Worm (Caenorhabditis elegans) whole organism, L2 larva: ENCODE results near the gene Y62F5A.9.
A peak's percentile ranks its signal among the peaks of the same experiment; 100 is the strongest.

Source experiments
- C34F6.9 ChIP-seq: fragments of 150-350 bp; optimal IDR thresholded peaks from 2 replicates; lab custom pipeline; 2014; ENCODE audit warnings: missing biosample characterization, missing genetic modification characterization
- R02D3.7 ChIP-seq: fragments of 150-350 bp; optimal IDR thresholded peaks from 2 replicates; lab custom pipeline; 2014; ENCODE audit warnings: missing biosample characterization, missing genetic modification characterization
- ZK546.5 ChIP-seq: sonication (generic microtip); optimal IDR thresholded peaks from 2 replicates; lab custom pipeline; 2017; ENCODE audit warnings: missing biosample characterization, missing genetic modification characterization
- alr-1 ChIP-seq: fragments of 150-350 bp; optimal IDR thresholded peaks from 2 replicates; lab custom pipeline; 2014; ENCODE audit warnings: missing biosample characterization, missing genetic modification characterization
- blmp-1 ChIP-seq: sonication (generic microtip); optimal IDR thresholded peaks from 2 replicates; lab custom pipeline; 2017; ENCODE audit warnings: missing genetic modification characterization, mild to moderate bottlenecking, missing compliant biosample characterization, antibody characterized with exemption, moderate library complexity; ENCODE audit not compliant: insufficient read depth
- ceh-16 ChIP-seq: fragments of 150-350 bp; optimal IDR thresholded peaks from 2 replicates; lab custom pipeline; 2014; ENCODE audit warnings: missing biosample characterization, missing genetic modification characterization
- ceh-82 ChIP-seq: fragments of 150-350 bp; optimal IDR thresholded peaks from 2 replicates; lab custom pipeline; 2014; ENCODE audit warnings: missing biosample characterization, missing genetic modification characterization
- crh-2 ChIP-seq: sonication (generic microtip); optimal IDR thresholded peaks from 2 replicates; lab custom pipeline; 2017; ENCODE audit warnings: missing biosample characterization, missing genetic modification characterization
- dmd-4 ChIP-seq: sonication (generic microtip); optimal IDR thresholded peaks from 2 replicates; lab custom pipeline; 2017; ENCODE audit warnings: missing biosample characterization, missing genetic modification characterization
- egl-27 ChIP-seq: sonication (generic microtip); optimal IDR thresholded peaks from 3 replicates; lab custom pipeline; 2017; ENCODE audit warnings: missing biosample characterization, missing genetic modification reagents, missing genetic modification characterization
- fos-1 ChIP-seq: fragments of 150-350 bp; optimal IDR thresholded peaks from 2 replicates; lab custom pipeline; 2014; ENCODE audit warnings: missing biosample characterization, missing genetic modification characterization
- gmeb-1 ChIP-seq: fragments of 150-350 bp; optimal IDR thresholded peaks from 2 replicates; lab custom pipeline; 2014; ENCODE audit warnings: missing biosample characterization, missing genetic modification characterization
- lin-13 ChIP-seq: fragments of 150-350 bp; optimal IDR thresholded peaks from 2 replicates; lab custom pipeline; 2014; ENCODE audit warnings: missing biosample characterization, missing genetic modification reagents, missing genetic modification characterization
- lin-39 ChIP-seq: fragments of 150-350 bp; optimal IDR thresholded peaks from 2 replicates; lab custom pipeline; 2014; ENCODE audit warnings: missing biosample characterization, missing genetic modification reagents, missing genetic modification characterization
- lsy-2 ChIP-seq, 2 experiments: fragments of 150-350 bp in 1 of 2; sonication (generic microtip) in 1 of 2; optimal IDR thresholded peaks; 2 replicates each; lab custom pipeline; 2014 to 2017; ENCODE audit warnings: missing biosample characterization in 2 of 2, missing genetic modification characterization in 2 of 2
- mab-5 ChIP-seq: fragments of 150-350 bp; optimal IDR thresholded peaks from 2 replicates; lab custom pipeline; 2014; ENCODE audit warnings: missing biosample characterization, missing genetic modification characterization
- mbf-1 ChIP-seq: sonication (generic microtip); optimal IDR thresholded peaks from 2 replicates; lab custom pipeline; 2017; ENCODE audit warnings: missing biosample characterization, missing genetic modification characterization
- nhr-12 ChIP-seq: fragments of 150-350 bp; optimal IDR thresholded peaks from 2 replicates; lab custom pipeline; 2014; ENCODE audit warnings: missing biosample characterization, missing genetic modification characterization
- nhr-21 ChIP-seq: fragments of 150-350 bp; optimal IDR thresholded peaks from 2 replicates; lab custom pipeline; 2014; ENCODE audit warnings: missing biosample characterization, missing genetic modification characterization
- nhr-23 ChIP-seq: fragments of 150-350 bp; optimal IDR thresholded peaks from 2 replicates; lab custom pipeline; 2014; ENCODE audit warnings: missing biosample characterization, missing genetic modification reagents, missing genetic modification characterization
- nhr-237 ChIP-seq: fragments of 150-350 bp; optimal IDR thresholded peaks from 2 replicates; lab custom pipeline; 2014; ENCODE audit warnings: missing biosample characterization, missing genetic modification characterization
- nhr-25 ChIP-seq: fragments of 150-350 bp; sonication (generic microtip); optimal IDR thresholded peaks from 3 replicates; lab custom pipeline; 2014; ENCODE audit warnings: missing biosample characterization, missing genetic modification characterization
- peb-1 ChIP-seq: fragments of 150-350 bp; optimal IDR thresholded peaks from 2 replicates; lab custom pipeline; 2014; ENCODE audit warnings: missing biosample characterization, missing genetic modification characterization
- skn-1 ChIP-seq: sonication (generic microtip); optimal IDR thresholded peaks from 2 replicates; lab custom pipeline; 2017; ENCODE audit warnings: missing biosample characterization, missing genetic modification characterization
- sma-3 ChIP-seq: sonication (generic microtip); optimal IDR thresholded peaks from 2 replicates; lab custom pipeline; 2016; ENCODE audit warnings: missing genetic modification reagents, missing genetic modification characterization, missing compliant biosample characterization
- sma-9 ChIP-seq, 2 experiments: fragments of 150-350 bp in 1 of 2; sonication (generic microtip) in 1 of 2; optimal IDR thresholded peaks; 2 replicates each; lab custom pipeline; 2014 to 2016; ENCODE audit warnings: missing genetic modification characterization in 2 of 2, mild to moderate bottlenecking in 1 of 2, missing biosample characterization in 1 of 2, missing compliant biosample characterization in 1 of 2, missing genetic modification reagents in 1 of 2, moderate library complexity in 1 of 2
- snpc-4 ChIP-seq: fragments of 150-350 bp; optimal IDR thresholded peaks from 2 replicates; lab custom pipeline; 2014; ENCODE audit warnings: missing biosample characterization, missing genetic modification characterization
- unc-39 ChIP-seq: fragments of 150-350 bp; optimal IDR thresholded peaks from 2 replicates; lab custom pipeline; 2014; ENCODE audit warnings: missing biosample characterization, missing genetic modification characterization
- ztf-1 ChIP-seq: fragments of 200-800 bp; sonication (Bioruptor generic); conservative IDR thresholded peaks from 2 replicates; pipeline ENCODE4 v1.3.6; 2022; ENCODE audit warnings: missing genetic modification characterization, missing compliant biosample characterization
- ztf-11 ChIP-seq: sonication (generic microtip); optimal IDR thresholded peaks from 2 replicates; lab custom pipeline; 2017; ENCODE audit warnings: missing biosample characterization, missing genetic modification characterization
- ztf-4 ChIP-seq: fragments of 150-350 bp; optimal IDR thresholded peaks from 2 replicates; lab custom pipeline; 2014; ENCODE audit warnings: missing biosample characterization, missing genetic modification characterization

Gene Y62F5A.9

DNA sequence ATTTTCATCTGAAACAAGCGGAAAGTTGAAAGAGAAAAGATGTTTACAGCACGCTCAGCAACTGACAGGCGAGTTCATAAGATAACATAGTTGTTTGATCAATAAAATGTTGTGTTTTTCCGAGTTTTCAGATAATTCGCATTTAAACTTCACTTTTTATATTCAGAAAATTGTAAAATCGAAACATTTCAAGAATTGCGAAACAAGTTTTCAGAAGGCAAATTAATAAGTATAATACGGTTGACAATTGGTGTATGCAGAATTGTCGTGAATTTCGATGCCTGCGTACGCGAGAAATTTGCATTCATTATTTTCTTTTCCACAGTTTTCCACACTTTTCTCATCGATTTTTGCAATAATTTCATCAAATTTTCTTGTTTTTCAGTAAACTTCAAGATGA lies 43.3 kb downstream of the Y62F5A.9 start, which contains the start of the genes ooc-3 and B0334.4 (continued):
- no peak for TF ChIP-seq ztf-11
- TF ChIP-seq skn-1 (tag; lab: Kevin White, UChicago): no peak
- TF ChIP-seq mab-5 (tag; lab: Kevin White, UChicago): no peak
- TF ChIP-seq ZK546.5 (tag; lab: Kevin White, UChicago): no peak
- TF ChIP-seq snpc-4 (tag; lab: Kevin White, UChicago): no peak
- TF ChIP-seq gmeb-1 (tag; lab: Kevin White, UChicago): peak; percentile 16
- no peak for TF ChIP-seq nhr-12 (tag; lab: Kevin White, UChicago)
- no peak for TF ChIP-seq ceh-82
- no peak for TF ChIP-seq R02D3.7 (tag; lab: Kevin White, UChicago)
- TF ChIP-seq peb-1: no peak
- no peak for TF ChIP-seq ceh-16 (tag; lab: Kevin White, UChicago)
- TF ChIP-seq lin-13 (GFP tag; lab: Kevin White, UChicago): no peak
- TF ChIP-seq lsy-2 (tag; optimal IDR thresholded peaks at IDR 0.05; lab: Kevin White, UChicago): peak; percentile 46 to 95
- TF ChIP-seq lin-39 (tag; lab: Kevin White, UChicago): no peak
- no peak for TF ChIP-seq unc-39 (tag; lab: Kevin White, UChicago)
- TF ChIP-seq nhr-23: no peak

DNA sequence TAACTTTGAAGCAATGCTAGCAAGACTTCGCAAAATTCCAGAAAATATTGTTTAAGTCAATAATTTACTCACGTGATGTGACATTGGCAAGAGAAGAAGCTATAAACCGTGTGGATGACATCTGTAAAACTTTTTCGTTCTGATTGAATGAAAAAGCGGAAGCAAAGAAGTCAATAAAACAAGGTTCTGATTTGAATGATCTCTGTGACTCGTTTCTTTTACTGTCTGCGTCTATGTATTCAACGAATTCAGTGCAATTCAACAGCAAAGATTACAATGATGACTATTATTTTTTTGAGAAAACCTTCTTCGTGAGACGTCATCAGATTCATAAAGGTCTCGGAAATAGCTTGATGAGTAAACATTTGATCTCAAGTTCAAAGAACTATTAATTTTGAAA lies 45.8 kb downstream of the Y62F5A.9 start, which contains the start of gene hacl-1:
Gene hacl-1, minus strand, starts transcription at position 121 of the 400 bp plus-strand sequence.
- no peak for TF ChIP-seq unc-39 (tag; lab: Kevin White, UChicago)
- TF ChIP-seq ceh-82: no peak
- no peak for TF ChIP-seq dmd-4 (tag; lab: Kevin White, UChicago)
- peak; percentile 35 for TF ChIP-seq fos-1 (tag; lab: Kevin White, UChicago)
- TF ChIP-seq sma-3 (GFP tag; lab: Kevin White, UChicago): peak; percentile 63
- TF ChIP-seq lin-13 (GFP tag; lab: Kevin White, UChicago): no peak
- TF ChIP-seq ztf-4: peak; percentile 7
- peak; percentile 0 to 38 for TF ChIP-seq lsy-2 (tag; optimal IDR thresholded peaks at IDR 0.05; lab: Kevin White, UChicago)
- peak; percentile 63 for TF ChIP-seq crh-2 (tag; lab: Kevin White, UChicago)
- TF ChIP-seq nhr-21 (tag; lab: Kevin White, UChicago): peak; percentile 68
- TF ChIP-seq ztf-1 (GFP tag; lab: Robert Waterston, UW): no peak
- TF ChIP-seq nhr-237 (tag; lab: Kevin White, UChicago): no peak
- TF ChIP-seq snpc-4 (tag; lab: Kevin White, UChicago): no peak
- peak; percentile 12 for TF ChIP-seq sma-9 (GFP tag; optimal IDR thresholded peaks at IDR 0.05; lab: Kevin White, UChicago)
- no peak for TF ChIP-seq sma-9 (tag; optimal IDR thresholded peaks at IDR 0.05; lab: Kevin White, UChicago)
- TF ChIP-seq C34F6.9 (tag; lab: Kevin White, UChicago): peak; percentile 19
- TF ChIP-seq nhr-25 (tag; lab: Kevin White, UChicago): peak; percentile 71
- no peak for TF ChIP-seq lin-39 (tag; lab: Kevin White, UChicago)

DNA sequence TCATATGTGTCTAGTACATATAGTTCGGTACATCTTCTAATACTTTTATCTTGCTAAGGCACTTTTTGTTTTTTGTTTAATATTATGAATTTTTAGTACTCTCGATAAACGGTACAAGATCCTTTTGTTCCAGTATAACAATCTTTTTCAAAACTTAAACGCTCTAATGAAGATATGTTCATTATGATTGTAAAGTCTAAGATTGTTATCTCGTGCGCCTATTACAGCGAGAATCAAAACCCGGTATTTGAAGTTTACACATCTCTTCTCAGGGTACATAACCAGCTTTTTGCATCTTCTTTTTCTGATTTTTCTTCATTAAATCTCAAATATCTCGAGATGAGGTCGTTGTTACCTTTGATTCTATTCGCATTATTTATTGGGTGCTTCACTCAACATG lies 50.6 kb downstream of the Y62F5A.9 start, which contains the start of gene B0334.13:
Gene B0334.13, plus strand, starts transcription at position 301 of the 400 bp plus-strand sequence.
- TF ChIP-seq nhr-21 (tag; lab: Kevin White, UChicago) (no peak), mab-5 (tag; lab: Kevin White, UChicago) (no peak), unc-39 (tag; lab: Kevin White, UChicago) (no peak), blmp-1 (tag; lab: Kevin White, UChicago) (no peak), R02D3.7 (tag; lab: Kevin White, UChicago) (no peak)

DNA sequence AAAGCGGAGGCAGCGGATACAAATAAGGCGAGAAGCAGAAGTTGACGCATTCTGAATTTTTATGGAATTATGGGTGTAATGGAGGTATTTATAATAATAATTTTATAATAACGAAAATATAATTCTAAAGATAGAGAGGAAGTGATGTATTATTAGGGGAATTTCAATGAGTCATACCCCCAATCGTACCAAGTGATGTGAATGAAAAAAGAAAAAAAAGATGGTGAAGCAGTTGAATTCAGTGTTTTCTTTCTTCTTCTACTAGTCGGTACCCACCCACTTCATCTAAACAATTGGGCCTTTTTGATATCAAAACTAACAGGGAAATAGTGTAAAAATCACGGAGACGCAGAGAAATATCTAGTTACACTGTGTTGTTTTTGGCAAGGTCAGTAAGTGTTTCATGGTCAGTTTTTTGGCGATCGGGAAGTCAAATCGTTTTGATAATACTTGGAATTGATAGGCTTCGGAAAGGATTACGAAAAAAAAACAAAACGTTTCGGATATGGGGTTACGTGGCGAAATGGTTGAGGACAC lies 51.9 kb downstream of the Y62F5A.9 start, which contains the start of gene ttr-18:
Gene ttr-18, minus strand, starts transcription at position 51 of the 537 bp plus-strand sequence.
- TF ChIP-seq nhr-12 (tag; lab: Kevin White, UChicago) (no peak), nhr-23 (no peak), egl-27 (tag; lab: Kevin White, UChicago) (no peak), alr-1 (tag; lab: Kevin White, UChicago) (no peak), skn-1 (tag; lab: Kevin White, UChicago) (no peak), mbf-1 (tag; lab: Kevin White, UChicago) (no peak), nhr-25 (tag; lab: Kevin White, UChicago) (peak; percentile 19), sma-3 (GFP tag; lab: Kevin White, UChicago) (peak; percentile 13)

DNA sequence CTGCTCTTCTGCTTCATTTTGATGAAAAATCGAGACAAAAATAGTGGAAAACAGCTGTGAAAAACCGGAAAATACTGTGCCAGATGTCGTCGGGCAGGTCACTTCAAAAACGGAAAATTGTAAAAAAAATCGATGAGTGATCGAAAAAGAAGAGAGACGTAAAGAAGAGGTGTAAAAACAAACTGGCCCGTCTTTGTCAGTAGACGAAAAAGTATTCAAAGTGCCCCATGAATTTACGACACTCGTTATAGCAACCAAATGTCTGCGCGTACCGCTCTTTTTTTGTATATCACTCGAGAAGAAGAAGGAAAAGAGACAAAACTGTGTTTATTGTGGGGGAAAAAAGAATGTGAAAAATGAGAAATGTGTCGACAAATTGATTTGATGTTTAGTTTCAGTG lies 53.4 kb downstream of the Y62F5A.9 start, which contains the start of gene twk-5:
Gene twk-5, minus strand, starts transcription at position 101 of the 400 bp plus-strand sequence.
- TF ChIP-seq sma-9 (GFP tag; optimal IDR thresholded peaks at IDR 0.05; lab: Kevin White, UChicago) (no peak), sma-9 (tag; optimal IDR thresholded peaks at IDR 0.05; lab: Kevin White, UChicago) (no peak), blmp-1 (tag; lab: Kevin White, UChicago) (peak; percentile 8)
